Fruit fly (Drosophila melanogaster) whole organism, embryonic: ENCODE measurements around the gene CG3434.

Source experiments
- Atf3 ChIP-seq: fragments of 200-800 bp; sonication (Bioruptor generic); optimal IDR thresholded peaks from 3 replicates; lab custom pipeline; 2016; ENCODE audit warnings: missing biosample characterization, missing genetic modification characterization
- CG10959 ChIP-seq: fragments of 200-800 bp; sonication (Bioruptor generic); IDR thresholded peaks from 2 replicates; pipeline ENCODE4 v1.3.6; 2022; ENCODE audit warnings: missing biosample characterization, missing genetic modification characterization
- CG13287 ChIP-seq: fragments of 200-800 bp; sonication (Bioruptor generic); IDR thresholded peaks from 2 replicates; pipeline ENCODE4 v1.3.6; 2022; ENCODE audit warnings: missing biosample characterization, missing genetic modification characterization; ENCODE audit not compliant: partially characterized antibody
- CG14050 ChIP-seq: fragments of 200-800 bp; sonication (Bioruptor generic); IDR thresholded peaks from 3 replicates; pipeline ENCODE4 v1.3.6; 2022; ENCODE audit warnings: missing biosample characterization, missing genetic modification characterization
- CG14710 ChIP-seq: fragments of 200-800 bp; sonication (Bioruptor generic); optimal IDR thresholded peaks from 3 replicates; lab custom pipeline; 2019; ENCODE audit warnings: missing biosample characterization, mild to moderate bottlenecking, missing genetic modification characterization, moderate library complexity
- CG15514 ChIP-seq: fragments of 200-800 bp; sonication (Bioruptor generic); optimal IDR thresholded peaks from 3 replicates; lab custom pipeline; 2017; ENCODE audit warnings: missing biosample characterization, missing genetic modification characterization, mild to moderate bottlenecking, moderate library complexity, missing genetic modification reagents
- CG17328 ChIP-seq: fragments of 200-800 bp; sonication (Bioruptor generic); IDR thresholded peaks from 2 replicates; pipeline ENCODE4 v1.3.6; 2022; ENCODE audit warnings: missing biosample characterization, missing genetic modification characterization
- CG17361 ChIP-seq: fragments of 200-800 bp; sonication (Bioruptor generic); IDR thresholded peaks from 3 replicates; pipeline ENCODE4 v1.3.6; 2022; ENCODE audit warnings: missing biosample characterization, missing genetic modification characterization
- CG18599 ChIP-seq: fragments of 200-800 bp; sonication (Bioruptor generic); optimal IDR thresholded peaks from 3 replicates; lab custom pipeline; 2017; ENCODE audit warnings: missing biosample characterization, missing genetic modification characterization, mild to moderate bottlenecking, moderate library complexity, missing genetic modification reagents
- CG2120 ChIP-seq: fragments of 200-800 bp; sonication (Bioruptor generic); optimal IDR thresholded peaks from 3 replicates; lab custom pipeline; 2016; ENCODE audit warnings: missing biosample characterization, missing genetic modification characterization
- CG32532 ChIP-seq: fragments of 200-800 bp; sonication (Bioruptor generic); IDR thresholded peaks from 2 replicates; pipeline ENCODE4 v1.3.6; 2022; ENCODE audit warnings: missing biosample characterization, missing genetic modification characterization
- CG3281 ChIP-seq: fragments of 200-800 bp; sonication (Bioruptor generic); optimal IDR thresholded peaks from 3 replicates; lab custom pipeline; 2017; ENCODE audit warnings: missing biosample characterization, mild to moderate bottlenecking, missing genetic modification characterization
- CG4282 ChIP-seq: fragments of 200-800 bp; sonication (Bioruptor generic); optimal IDR thresholded peaks from 2 replicates; lab custom pipeline; 2016; ENCODE audit warnings: missing biosample characterization, missing genetic modification characterization
- CG43689 ChIP-seq: fragments of 200-800 bp; sonication (Bioruptor generic); IDR thresholded peaks from 2 replicates; pipeline ENCODE4 v1.3.6; 2022; ENCODE audit warnings: missing biosample characterization, missing genetic modification characterization
- CG6765 ChIP-seq: fragments of 200-800 bp; sonication (Bioruptor generic); optimal IDR thresholded peaks from 3 replicates; lab custom pipeline; 2017; ENCODE audit warnings: missing biosample characterization, mild to moderate bottlenecking, missing genetic modification characterization
- CG7839 ChIP-seq: fragments of 200-800 bp; sonication (Bioruptor generic); optimal IDR thresholded peaks from 3 replicates; lab custom pipeline; 2018; ENCODE audit warnings: missing biosample characterization, mild to moderate bottlenecking, missing genetic modification characterization, moderate library complexity
- CG8388 ChIP-seq: fragments of 200-800 bp; sonication (Bioruptor generic); optimal IDR thresholded peaks from 2 replicates; lab custom pipeline; 2019; ENCODE audit warnings: missing biosample characterization, mild to moderate bottlenecking, missing genetic modification characterization, moderate library complexity
- CG9727 ChIP-seq: fragments of 200-800 bp; sonication (Bioruptor generic); optimal IDR thresholded peaks from 3 replicates; lab custom pipeline; 2017; ENCODE audit warnings: missing biosample characterization, mild to moderate bottlenecking, missing genetic modification characterization
- CG9876 ChIP-seq: fragments of 200-800 bp; sonication (Bioruptor generic); optimal IDR thresholded peaks from 2 replicates; lab custom pipeline; 2016; ENCODE audit warnings: missing biosample characterization, missing genetic modification characterization
- CHES-1-like ChIP-seq: fragments of 200-800 bp; sonication (Bioruptor generic); optimal IDR thresholded peaks from 2 replicates; lab custom pipeline; 2016; ENCODE audit warnings: missing biosample characterization, missing genetic modification characterization
- Doc2 ChIP-seq: fragments of 200-800 bp; sonication (Bioruptor generic); IDR thresholded peaks from 2 replicates; pipeline ENCODE4 v1.3.6; 2022; ENCODE audit warnings: missing biosample characterization, missing genetic modification characterization
- E2f1 ChIP-seq: fragments of 200-800 bp; sonication (Bioruptor generic); IDR thresholded peaks from 2 replicates; pipeline ENCODE4 v1.3.6; 2022; ENCODE audit warnings: missing biosample characterization, missing genetic modification characterization
- Elba2 ChIP-seq: fragments of 200-800 bp; sonication (Bioruptor generic); optimal IDR thresholded peaks from 3 replicates; lab custom pipeline; 2016; ENCODE audit warnings: missing biosample characterization, missing genetic modification characterization
- Fer1 ChIP-seq: fragments of 200-800 bp; sonication (Bioruptor generic); optimal IDR thresholded peaks from 2 replicates; lab custom pipeline; 2017; ENCODE audit warnings: missing biosample characterization, mild to moderate bottlenecking, missing genetic modification characterization
- Gug ChIP-seq: fragments of 200-800 bp; sonication (Bioruptor generic); IDR thresholded peaks from 4 replicates; pipeline ENCODE4 v1.3.6; 2022; ENCODE audit warnings: missing biosample characterization, missing genetic modification characterization
- H15 ChIP-seq: fragments of 200-800 bp; sonication (Bioruptor generic); IDR thresholded peaks from 3 replicates; pipeline ENCODE4 v1.3.6; 2022; ENCODE audit warnings: missing biosample characterization, missing genetic modification characterization
- Jarid2 ChIP-seq: fragments of 200-800 bp; sonication (Bioruptor generic); optimal IDR thresholded peaks from 3 replicates; lab custom pipeline; 2017; ENCODE audit warnings: mild to moderate bottlenecking, missing biosample characterization, missing genetic modification reagents, missing genetic modification characterization
- MBD-R2 ChIP-seq: fragments of 200-800 bp; sonication (Bioruptor generic); IDR thresholded peaks from 2 replicates; pipeline ENCODE4 v1.3.6; 2022; ENCODE audit warnings: missing biosample characterization, missing genetic modification characterization
- Spps ChIP-seq: fragments of 200-800 bp; sonication (Bioruptor generic); optimal IDR thresholded peaks from 2 replicates; lab custom pipeline; 2018; ENCODE audit warnings: missing biosample characterization, mild to moderate bottlenecking, missing genetic modification characterization
- Sry-β ChIP-seq: fragments of 200-800 bp; sonication (Bioruptor generic); optimal IDR thresholded peaks from 2 replicates; lab custom pipeline; 2018; ENCODE audit warnings: missing biosample characterization, mild to moderate bottlenecking, missing genetic modification characterization, moderate library complexity
- Trl ChIP-seq, 3 experiments: fragments of >200 bp in 2 of 3; fragments of 200-800 bp in 1 of 3; sonication (Bioruptor generic) in 1 of 3; optimal IDR thresholded peaks; 2 replicates in 1 of 3; 3 replicates in 2 of 3; lab custom pipeline; 2016 to 2017; ENCODE audit warnings: missing biosample characterization in 1 of 3, missing genetic modification characterization in 1 of 3
- abd-A ChIP-seq: fragments of 200-800 bp; sonication (Bioruptor generic); optimal IDR thresholded peaks from 3 replicates; lab custom pipeline; 2019; ENCODE audit warnings: missing biosample characterization, mild to moderate bottlenecking, missing genetic modification characterization, moderate library complexity
- ash1 ChIP-seq: fragments of 200-800 bp; sonication (Bioruptor generic); optimal IDR thresholded peaks from 2 replicates; lab custom pipeline; 2018; ENCODE audit warnings: missing biosample characterization, mild to moderate bottlenecking, missing genetic modification characterization
- bbx ChIP-seq: fragments of 200-800 bp; sonication (Bioruptor generic); IDR thresholded peaks from 2 replicates; pipeline ENCODE4 v1.3.6; 2022; ENCODE audit warnings: missing biosample characterization, missing genetic modification characterization; ENCODE audit not compliant: partially characterized antibody
- chinmo ChIP-seq: fragments of 200-800 bp; sonication (Bioruptor generic); IDR thresholded peaks from 4 replicates; pipeline ENCODE4 v1.3.6; 2022; ENCODE audit warnings: missing biosample characterization, missing genetic modification characterization; ENCODE audit not compliant: partially characterized antibody
- grau ChIP-seq: fragments of 200-800 bp; optimal IDR thresholded peaks from 3 replicates; lab custom pipeline; 2019; ENCODE audit warnings: missing biosample characterization, mild to moderate bottlenecking, missing genetic modification characterization, moderate library complexity
- gsb ChIP-seq: fragments of 200-800 bp; sonication (Bioruptor generic); IDR thresholded peaks from 2 replicates; pipeline ENCODE4 v1.3.6; 2022; ENCODE audit warnings: missing biosample characterization, missing genetic modification characterization
- insv ChIP-seq, 2 experiments: fragments of 200-800 bp; sonication (Bioruptor generic); optimal IDR thresholded peaks; 3 replicates each; lab custom pipeline; 2016 to 2018; ENCODE audit warnings: missing biosample characterization in 2 of 2, missing genetic modification characterization in 2 of 2
- mld ChIP-seq: fragments of 200-800 bp; sonication (Bioruptor generic); IDR thresholded peaks from 3 replicates; pipeline ENCODE4 v1.3.6; 2022; ENCODE audit warnings: missing biosample characterization, missing genetic modification characterization; ENCODE audit not compliant: partially characterized antibody
- nerfin-2 ChIP-seq: fragments of 200-800 bp; sonication (Bioruptor generic); IDR thresholded peaks from 2 replicates; pipeline ENCODE4 v1.3.6; 2022; ENCODE audit warnings: missing biosample characterization, missing genetic modification characterization; ENCODE audit not compliant: partially characterized antibody
- nom ChIP-seq: fragments of 200-800 bp; sonication (Bioruptor generic); optimal IDR thresholded peaks from 2 replicates; lab custom pipeline; 2017; ENCODE audit warnings: missing biosample characterization, missing genetic modification characterization, mild to moderate bottlenecking, moderate library complexity, missing genetic modification reagents
- sd ChIP-seq: fragments of 200-800 bp; sonication (Bioruptor generic); optimal IDR thresholded peaks from 3 replicates; lab custom pipeline; 2018; ENCODE audit warnings: missing biosample characterization, mild to moderate bottlenecking, missing genetic modification characterization, moderate library complexity
- sug ChIP-seq: fragments of 200-800 bp; optimal IDR thresholded peaks from 2 replicates; lab custom pipeline; 2019; ENCODE audit warnings: missing biosample characterization, mild to moderate bottlenecking, missing genetic modification characterization, moderate library complexity
- tx ChIP-seq: fragments of 200-800 bp; sonication (Bioruptor generic); optimal IDR thresholded peaks from 2 replicates; lab custom pipeline; 2016; ENCODE audit warnings: missing biosample characterization, missing genetic modification characterization
- unpg ChIP-seq: fragments of 200-800 bp; sonication (Bioruptor generic); optimal IDR thresholded peaks from 3 replicates; lab custom pipeline; 2018; ENCODE audit warnings: missing biosample characterization, mild to moderate bottlenecking, missing genetic modification characterization, moderate library complexity
- vfl ChIP-seq: fragments of 200-800 bp; sonication (Bioruptor generic); optimal IDR thresholded peaks from 2 replicates; lab custom pipeline; 2016; ENCODE audit warnings: missing biosample characterization, missing genetic modification characterization
- zen ChIP-seq: fragments of 200-800 bp; sonication (Bioruptor generic); optimal IDR thresholded peaks from 3 replicates; lab custom pipeline; 2018; ENCODE audit warnings: missing biosample characterization, mild to moderate bottlenecking, missing genetic modification characterization, moderate library complexity

CG3434 gene

DNA sequence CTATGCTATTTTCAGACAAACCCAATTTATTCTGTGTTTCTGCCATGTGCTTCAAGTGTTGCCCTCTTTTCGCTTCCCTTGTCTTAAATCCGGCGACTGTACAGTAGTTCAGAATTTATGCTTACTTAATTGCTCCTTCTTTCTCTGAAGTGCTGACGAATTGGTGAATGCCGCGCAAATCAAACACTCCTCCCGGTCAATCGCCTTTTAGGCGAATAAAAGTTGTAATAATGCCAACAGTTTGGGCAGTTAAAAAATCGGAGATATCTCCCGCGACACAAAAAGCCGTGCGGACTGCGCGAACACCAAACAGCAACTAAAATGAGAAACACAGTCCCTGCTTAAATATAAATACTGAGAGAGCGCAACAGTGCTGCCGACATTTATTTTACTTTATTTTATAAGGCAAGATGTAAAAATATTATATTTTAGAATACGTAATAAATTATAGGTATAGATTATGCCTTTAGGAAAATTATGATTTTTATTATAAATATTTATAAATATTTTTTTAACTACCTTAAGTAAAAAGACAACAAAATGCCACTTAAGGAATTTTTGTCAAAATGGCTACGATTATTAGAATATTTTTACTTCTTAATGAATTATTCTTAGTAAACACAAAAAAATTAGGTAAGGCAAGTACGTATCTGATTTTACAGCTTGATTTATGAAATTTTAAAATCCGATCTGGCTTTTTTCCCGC is 44.6 kb upstream of the CG3434 start, which contains the start of gene path (continued):
- TF ChIP-seq CG32532 (peak; percentile 30; the same call in 1 of the 2 replicates), CG10959 (GFP tag; lab: Robert Waterston, UW) (no peak), sug (tag; lab: Kevin White, UChicago) (peak; percentile 9), nerfin-2 (GFP tag; lab: Robert Waterston, UW) (0 out of 2 replicates have a peak, but pooled peaks have one; percentile 26), Spps (tag; lab: Kevin White, UChicago) (peak; percentile 59), gsb (GFP tag; lab: Robert Waterston, UW) (no peak), CG14710 (tag; lab: Kevin White, UChicago) (peak; percentile 66), Trl (optimal IDR thresholded peaks at IDR 0.05; lab: Kevin White, UChicago) (peak in 1 of 2 experiments; percentile 43), Trl (GFP tag; optimal IDR thresholded peaks at IDR 0.05; lab: Kevin White, UChicago) (peak; percentile 10), Doc2 (GFP tag; lab: Robert Waterston, UW) (no peak), Elba2 (no peak), bbx (GFP tag; lab: Robert Waterston, UW) (peak; percentile 67; the same call in 1 of the 2 replicates), CG7839 (peak; percentile 56), CG17328 (GFP tag; lab: Robert Waterston, UW) (peak; percentile 17; the same call in 1 of the 2 replicates), E2f1 (GFP tag; lab: Robert Waterston, UW) (no peak; the same call in 1 of the 2 replicates), CG18599 (GFP tag; lab: Kevin White, UChicago) (peak; percentile 62), chinmo (peak; percentile 56; the same call in 2 of the 4 replicates), CG14050 (GFP tag; lab: Robert Waterston, UW) (peak; percentile 20; the same call in 2 of the 3 replicates), nom (GFP tag; lab: Kevin White, UChicago) (peak; percentile 19), abd-A (tag; lab: Kevin White, UChicago) (peak; percentile 65), H15 (no peak), CG43689 (GFP tag; lab: Robert Waterston, UW) (no peak), Gug (0 out of 4 replicates have a peak, but pooled peaks have one; percentile 12), mld (GFP tag; lab: Robert Waterston, UW) (no peak), CG9727 (GFP tag; lab: Kevin White, UChicago) (peak; percentile 64), Atf3 (GFP tag; lab: Kevin White, UChicago) (no peak), CG6765 (GFP tag; lab: Kevin White, UChicago) (peak; percentile 52), vfl (GFP tag; lab: Kevin White, UChicago) (no peak), CG15514 (GFP tag; lab: Kevin White, UChicago) (peak; percentile 38), MBD-R2 (GFP tag; lab: Robert Waterston, UW) (no peak), CG4282 (GFP tag; lab: Kevin White, UChicago) (peak; percentile 38), CHES-1-like (GFP tag; lab: Kevin White, UChicago) (no peak), Sry-β (peak; percentile 94), CG9876 (GFP tag; lab: Kevin White, UChicago) (no peak), CG13287 (GFP tag; lab: Robert Waterston, UW) (peak; percentile 42; the same call in 1 of the 2 replicates), insv (GFP tag; optimal IDR thresholded peaks at IDR 0.05; lab: Kevin White, UChicago) (peak in 1 of 2 experiments; percentile 10), sd (peak; percentile 1), ash1 (GFP tag; lab: Kevin White, UChicago) (peak; percentile 7), unpg (GFP tag; lab: Kevin White, UChicago) (peak; percentile 8), CG2120 (GFP tag; lab: Kevin White, UChicago) (peak; percentile 14), tx (GFP tag; lab: Kevin White, UChicago) (no peak), Jarid2 (peak; percentile 100), Fer1 (peak; percentile 57), CG8388 (GFP tag; lab: Kevin White, UChicago) (peak; percentile 58), CG3281 (peak; percentile 55), grau (tag; lab: Kevin White, UChicago) (peak; percentile 51), zen (tag; lab: Kevin White, UChicago) (no peak), CG17361 (GFP tag; lab: Robert Waterston, UW) (peak; percentile 77)
